Worm (Caenorhabditis elegans) whole organism, L1 larva: ENCODE measurements around the gene dgtr-1.

ENCODE experiments used
- C04F5.9 ChIP-seq: sonication (generic microtip); optimal IDR thresholded peaks from 2 replicates; lab custom pipeline; 2016; ENCODE audit warnings: missing genetic modification characterization, missing compliant biosample characterization
- C16A3.4 ChIP-seq: fragments of 150-350 bp; optimal IDR thresholded peaks from 2 replicates; lab custom pipeline; 2014; ENCODE audit warnings: missing biosample characterization, missing genetic modification characterization
- C34B4.2 ChIP-seq: sonication (generic microtip); optimal IDR thresholded peaks from 2 replicates; lab custom pipeline; 2017; ENCODE audit warnings: mild to moderate bottlenecking, missing genetic modification characterization, missing compliant biosample characterization
- Y116A8C.19 ChIP-seq: sonication (generic microtip); optimal IDR thresholded peaks from 2 replicates; lab custom pipeline; 2016; ENCODE audit warnings: missing compliant biosample characterization, missing genetic modification characterization, borderline replicate concordance
- alr-1 ChIP-seq: fragments of 200-800 bp; sonication (Bioruptor generic); optimal IDR thresholded peaks from 2 replicates; lab custom pipeline; 2018; ENCODE audit warnings: borderline replicate concordance, mild to moderate bottlenecking, missing genetic modification characterization, missing compliant biosample characterization
- ama-1 ChIP-seq: fragments of 150-350 bp; optimal IDR thresholded peaks from 2 replicates; lab custom pipeline; 2014
- blmp-1 ChIP-seq: fragments of 150-350 bp; optimal IDR thresholded peaks from 2 replicates; lab custom pipeline; 2014; ENCODE audit warnings: missing biosample characterization, missing genetic modification characterization
- ceh-8 ChIP-seq: fragments of 200-800 bp; sonication (Bioruptor generic); optimal IDR thresholded peaks from 2 replicates; lab custom pipeline; 2018; ENCODE audit warnings: mild to moderate bottlenecking, missing genetic modification characterization, moderate library complexity, missing compliant biosample characterization
- ceh-82 ChIP-seq, 3 experiments: fragments of 150-350 bp in 1 of 3; sonication (generic microtip) in 2 of 3; optimal IDR thresholded peaks; 2 replicates each; lab custom pipeline; 2014 to 2017; ENCODE audit warnings: missing biosample characterization in 3 of 3, missing genetic modification characterization in 3 of 3
- ceh-90 ChIP-seq: sonication (generic microtip); optimal IDR thresholded peaks from 2 replicates; lab custom pipeline; 2016; ENCODE audit warnings: missing genetic modification characterization, missing compliant biosample characterization
- dsc-1 ChIP-seq: sonication (generic microtip); optimal IDR thresholded peaks from 2 replicates; lab custom pipeline; 2016; ENCODE audit warnings: mild to moderate bottlenecking, missing genetic modification characterization, missing compliant biosample characterization
- egl-13 ChIP-seq: sonication (generic microtip); optimal IDR thresholded peaks from 2 replicates; lab custom pipeline; 2016; ENCODE audit warnings: missing genotype, missing genetic modification reagents, missing genetic modification characterization, missing compliant biosample characterization
- egl-27 ChIP-seq, 2 experiments: fragments of 150-350 bp in 1 of 2; sonication (generic microtip); optimal IDR thresholded peaks; 3 replicates each; lab custom pipeline; 2017 to 2018; ENCODE audit warnings: missing biosample characterization in 2 of 2, missing genetic modification characterization in 2 of 2, missing genetic modification reagents in 2 of 2
- elt-3 ChIP-seq, 6 experiments: fragments of 150-350 bp in 1 of 6; sonication (generic microtip); optimal IDR thresholded peaks; 2 replicates each; lab custom pipeline; 2017 to 2018; ENCODE audit warnings: missing biosample characterization in 6 of 6, missing genetic modification characterization in 6 of 6, inconsistent platforms in 1 of 6
- fkh-10 ChIP-seq: sonication (generic microtip); optimal IDR thresholded peaks from 2 replicates; lab custom pipeline; 2017; ENCODE audit warnings: missing biosample characterization, missing genetic modification reagents, missing genetic modification characterization
- fos-1 ChIP-seq: fragments of 150-350 bp; optimal IDR thresholded peaks from 2 replicates; lab custom pipeline; 2014; ENCODE audit warnings: missing biosample characterization, missing genetic modification characterization
- hpl-2 ChIP-seq: fragments of 150-350 bp; optimal IDR thresholded peaks from 2 replicates; lab custom pipeline; 2014; ENCODE audit warnings: missing biosample characterization, missing genetic modification reagents, missing genetic modification characterization
- isw-1 ChIP-seq: fragments of 200-800 bp; sonication (Bioruptor generic); IDR thresholded peaks from 2 replicates; pipeline ENCODE4 v1.3.6; 2022; ENCODE audit warnings: missing genetic modification characterization, missing compliant biosample characterization
- jun-1 ChIP-seq: fragments of 150-350 bp; optimal IDR thresholded peaks from 2 replicates; lab custom pipeline; 2014; ENCODE audit warnings: missing biosample characterization, missing genetic modification reagents, missing genetic modification characterization
- lin-14 ChIP-seq: fragments of 200-800 bp; sonication (Bioruptor generic); optimal IDR thresholded peaks from 2 replicates; lab custom pipeline; 2018; ENCODE audit warnings: mild to moderate bottlenecking, missing genetic modification characterization, moderate library complexity, missing compliant biosample characterization
- lin-15B ChIP-seq: fragments of 150-350 bp; sonication (generic microtip); optimal IDR thresholded peaks from 3 replicates; lab custom pipeline; 2014; ENCODE audit warnings: missing biosample characterization, missing genetic modification characterization
- lir-3 ChIP-seq: sonication (generic microtip); optimal IDR thresholded peaks from 2 replicates; lab custom pipeline; 2016; ENCODE audit warnings: mild to moderate bottlenecking, missing genetic modification characterization, moderate library complexity, missing compliant biosample characterization; ENCODE audit not compliant: poor library complexity
- lsy-2 ChIP-seq, 2 experiments: fragments of 150-350 bp; optimal IDR thresholded peaks; 2 replicates each; lab custom pipeline; 2014; ENCODE audit warnings: missing biosample characterization in 2 of 2, missing genetic modification characterization in 2 of 2
- mef-2 ChIP-seq: fragments of 150-350 bp; optimal IDR thresholded peaks from 2 replicates; lab custom pipeline; 2014; ENCODE audit warnings: missing biosample characterization, missing genetic modification characterization
- mep-1 ChIP-seq: fragments of 150-350 bp; optimal IDR thresholded peaks from 2 replicates; lab custom pipeline; 2014; ENCODE audit warnings: missing biosample characterization, missing genetic modification characterization
- nhr-11 ChIP-seq: fragments of 150-350 bp; optimal IDR thresholded peaks from 2 replicates; lab custom pipeline; 2014; ENCODE audit warnings: missing biosample characterization, missing genetic modification characterization
- nhr-12 ChIP-seq: sonication (generic microtip); optimal IDR thresholded peaks from 2 replicates; lab custom pipeline; 2017; ENCODE audit warnings: missing biosample characterization, missing genetic modification characterization
- nhr-19 ChIP-seq: fragments of 200-800 bp; sonication (Bioruptor generic); conservative IDR thresholded peaks from 2 replicates; pipeline ENCODE4 v1.3.6; 2022; ENCODE audit warnings: missing genetic modification characterization, missing compliant biosample characterization
- nhr-20 ChIP-seq: sonication (generic microtip); optimal IDR thresholded peaks from 2 replicates; lab custom pipeline; 2016; ENCODE audit warnings: mild to moderate bottlenecking, missing genetic modification characterization, missing compliant biosample characterization
- nhr-47 ChIP-seq: sonication (generic microtip); optimal IDR thresholded peaks from 2 replicates; lab custom pipeline; 2016; ENCODE audit warnings: mild to moderate bottlenecking, missing genetic modification characterization, moderate library complexity, missing compliant biosample characterization
- nhr-77 ChIP-seq: fragments of 150-350 bp; optimal IDR thresholded peaks from 2 replicates; lab custom pipeline; 2014; ENCODE audit warnings: missing biosample characterization, missing genetic modification characterization
- nhr-85 ChIP-seq: sonication (generic microtip); peaks from one replicate; lab custom pipeline; 2016; ENCODE audit warnings: missing genetic modification characterization, inconsistent platforms, missing compliant biosample characterization
- pax-3 ChIP-seq: fragments of 200-800 bp; sonication (Bioruptor generic); optimal IDR thresholded peaks from 2 replicates; lab custom pipeline; 2018; ENCODE audit warnings: mild to moderate bottlenecking, missing genetic modification characterization, moderate library complexity, missing compliant biosample characterization
- snpc-4 ChIP-seq: fragments of 150-350 bp; optimal IDR thresholded peaks from 2 replicates; lab custom pipeline; 2014; ENCODE audit warnings: missing biosample characterization, missing genetic modification characterization
- sox-4 ChIP-seq: sonication (generic microtip); optimal IDR thresholded peaks from 2 replicates; lab custom pipeline; 2016; ENCODE audit warnings: missing genetic modification characterization, missing compliant biosample characterization
- sptf-1 ChIP-seq: fragments of 150-350 bp; optimal IDR thresholded peaks from 2 replicates; lab custom pipeline; 2014; ENCODE audit warnings: missing biosample characterization, missing genetic modification characterization
- sup-37 ChIP-seq: fragments of 200-800 bp; sonication (Bioruptor generic); optimal IDR thresholded peaks from 2 replicates; lab custom pipeline; 2018; ENCODE audit warnings: mild to moderate bottlenecking, missing genetic modification characterization, missing compliant biosample characterization
- tbx-2 ChIP-seq: sonication (generic microtip); optimal IDR thresholded peaks from 2 replicates; lab custom pipeline; 2016; ENCODE audit warnings: missing genetic modification characterization, missing compliant biosample characterization
- unc-130 ChIP-seq: fragments of 150-350 bp; optimal IDR thresholded peaks from 2 replicates; lab custom pipeline; 2017; ENCODE audit warnings: missing biosample characterization, missing genetic modification characterization, inconsistent platforms
- unc-30 ChIP-seq: sonication (generic microtip); optimal IDR thresholded peaks from 2 replicates; lab custom pipeline; 2017; ENCODE audit warnings: missing biosample characterization, missing genetic modification characterization
- unc-62 ChIP-seq: fragments of 150-350 bp; optimal IDR thresholded peaks from 2 replicates; lab custom pipeline; 2014; ENCODE audit warnings: missing biosample characterization, missing genetic modification reagents, missing genetic modification characterization
- unc-86 ChIP-seq: sonication (generic microtip); optimal IDR thresholded peaks from 2 replicates; lab custom pipeline; 2016; ENCODE audit warnings: missing genetic modification characterization, missing compliant biosample characterization
- vab-15 ChIP-seq: sonication (generic microtip); optimal IDR thresholded peaks from 2 replicates; lab custom pipeline; 2017; ENCODE audit warnings: missing genotype, mild to moderate bottlenecking, missing genetic modification characterization, missing compliant biosample characterization
- zag-1 ChIP-seq: fragments of 150-350 bp; optimal IDR thresholded peaks from 2 replicates; lab custom pipeline; 2014; ENCODE audit warnings: missing biosample characterization, missing genetic modification characterization
- zip-4 ChIP-seq: fragments of 200-800 bp; sonication (Bioruptor generic); optimal IDR thresholded peaks from 2 replicates; lab custom pipeline; 2018; ENCODE audit warnings: mild to moderate bottlenecking, missing genetic modification characterization, moderate library complexity, missing compliant biosample characterization
- ztf-11 ChIP-seq, 2 experiments: sonication (generic microtip); optimal IDR thresholded peaks; 2 replicates each; lab custom pipeline; 2016 to 2017; ENCODE audit warnings: missing genetic modification characterization in 2 of 2, missing biosample characterization in 1 of 2, missing compliant biosample characterization in 1 of 2
- ztf-4 ChIP-seq: fragments of 150-350 bp; optimal IDR thresholded peaks from 2 replicates; lab custom pipeline; 2014; ENCODE audit warnings: missing biosample characterization, missing genetic modification characterization

dgtr-1 gene

DNA sequence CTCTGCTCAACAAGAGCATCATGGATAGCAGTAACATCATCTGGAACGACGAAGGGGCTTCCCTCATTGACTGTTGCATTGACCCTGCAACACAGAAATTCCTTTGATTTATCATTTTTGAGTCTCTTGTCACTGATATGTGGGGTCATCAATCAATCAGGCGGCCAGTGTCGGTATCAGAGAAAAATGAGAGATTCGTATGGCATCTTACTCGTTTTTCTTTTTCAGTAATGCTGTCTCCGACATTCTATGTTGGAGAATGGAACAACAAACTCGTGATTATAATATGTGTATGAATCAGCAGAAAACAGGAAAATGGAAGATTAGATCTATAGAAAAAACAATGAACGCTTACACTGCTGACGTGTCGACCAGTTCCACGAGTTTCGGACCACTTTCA lies 6.2 kb downstream of the dgtr-1 start (continued):
- TF ChIP-seq lin-14 (GFP tag; lab: Kevin White, UChicago) (peak; percentile 69), tbx-2 (tag; lab: Kevin White, UChicago) (peak; percentile 18), ztf-4 (tag; lab: Kevin White, UChicago) (no peak), lsy-2 (tag; optimal IDR thresholded peaks at IDR 0.05; lab: Kevin White, UChicago) (peak in 1 of 2 experiments; percentile 49), mep-1 (peak; percentile 12), nhr-19 (peak; percentile 32; the same call in 1 of the 2 replicates)

- TF ChIP-seq sup-37 (GFP tag; lab: Kevin White, UChicago) (no peak), ceh-8 (GFP tag; lab: Kevin White, UChicago) (no peak), zag-1 (tag; lab: Kevin White, UChicago) (no peak), sox-4 (no peak), nhr-20 (tag; lab: Kevin White, UChicago) (no peak), jun-1 (no peak), lir-3 (tag; lab: Kevin White, UChicago) (no peak), elt-3 (tag; optimal IDR thresholded peaks at IDR 0.05; lab: Kevin White, UChicago) (peak in 2 of 6 experiments; percentile 11 to 55), ceh-90 (tag; lab: Kevin White, UChicago) (no peak), dsc-1 (tag; lab: Kevin White, UChicago) (no peak), vab-15 (no peak), unc-130 (tag; lab: Kevin White, UChicago) (no peak), fkh-10 (no peak), hpl-2 (GFP tag; lab: Kevin White, UChicago) (no peak), ztf-11 (tag; optimal IDR thresholded peaks at IDR 0.05; lab: Kevin White, UChicago) (no peak), egl-27 (tag; optimal IDR thresholded peaks at IDR 0.05; lab: Kevin White, UChicago) (no peak), blmp-1 (tag; lab: Kevin White, UChicago) (peak; percentile 83), ceh-82 (tag; optimal IDR thresholded peaks at IDR 0.05; lab: Kevin White, UChicago) (no peak), sptf-1 (no peak), unc-86 (tag; lab: Kevin White, UChicago) (no peak), C16A3.4 (tag; lab: Kevin White, UChicago) (no peak), lsy-2 (tag; optimal IDR thresholded peaks at IDR 0.05; lab: Kevin White, UChicago) (peak in 1 of 2 experiments; percentile 17), C04F5.9 (no peak), nhr-77 (tag; lab: Kevin White, UChicago) (no peak), nhr-19 (no peak; the same call in 1 of the 2 replicates), nhr-85 (tag; lab: Kevin White, UChicago) (peak; percentile 56)
Measured at ce11 chrV:6504131-6504827, 7.4 kb downstream of the dgtr-1 start, which contains the start of gene moc-2. moc-2 (minus strand) TSS chrV:6504181.

ce11 chrV:6505339-6505811 lies 8.5 kb downstream of the dgtr-1 start, which contains the start of gene W01A11.7:
W01A11.7 (minus strand) TSS chrV:6505389.
- TF ChIP-seq nhr-11 (tag; lab: Kevin White, UChicago) (no peak), mef-2 (tag; lab: Kevin White, UChicago) (no peak), nhr-85 (tag; lab: Kevin White, UChicago) (peak; percentile 99), Y116A8C.19 (tag; lab: Kevin White, UChicago) (no peak), isw-1 (GFP tag; lab: Robert Waterston, UW) (no peak), ceh-90 (tag; lab: Kevin White, UChicago) (no peak), unc-130 (tag; lab: Kevin White, UChicago) (no peak), ama-1 (no peak), lsy-2 (tag; optimal IDR thresholded peaks at IDR 0.05; lab: Kevin White, UChicago) (peak; percentile 8 to 47), zip-4 (no peak), zag-1 (tag; lab: Kevin White, UChicago) (no peak), unc-86 (tag; lab: Kevin White, UChicago) (no peak), pax-3 (no peak), unc-62 (GFP tag; lab: Kevin White, UChicago) (no peak), lin-15B (tag; lab: Kevin White, UChicago) (no peak), nhr-47 (peak; percentile 45), lin-14 (GFP tag; lab: Kevin White, UChicago) (peak; percentile 82), sox-4 (no peak), hpl-2 (GFP tag; lab: Kevin White, UChicago) (no peak), unc-30 (tag; lab: Kevin White, UChicago) (no peak), fos-1 (tag; lab: Kevin White, UChicago) (no peak), elt-3 (tag; optimal IDR thresholded peaks at IDR 0.05; lab: Kevin White, UChicago) (peak in 4 of 6 experiments; percentile 74 to 91 (median 82)), alr-1 (tag; lab: Kevin White, UChicago) (no peak), egl-13 (tag; lab: Kevin White, UChicago) (no peak), snpc-4 (tag; lab: Kevin White, UChicago) (no peak), vab-15 (peak; percentile 16), C34B4.2 (tag; lab: Kevin White, UChicago) (no peak), nhr-12 (tag; lab: Kevin White, UChicago) (no peak)
